Worm (Caenorhabditis elegans) whole organism, mixed stage, embryonic: ENCODE results near the gene Y53G8AL.4.

Source experiments
- M03D4.4 ChIP-seq: sonication (generic microtip); optimal IDR thresholded peaks from 2 replicates; lab custom pipeline; 2017; ENCODE audit warnings: mild to moderate bottlenecking, missing genetic modification characterization, missing compliant biosample characterization
- bed-3 ChIP-seq: fragments of 200-800 bp; sonication (Bioruptor generic); optimal IDR thresholded peaks from 3 replicates; lab custom pipeline; 2018; ENCODE audit warnings: mild to moderate bottlenecking, missing genetic modification characterization, moderate library complexity, missing compliant biosample characterization
- blmp-1 ChIP-seq: fragments of 150-350 bp; optimal IDR thresholded peaks from 2 replicates; lab custom pipeline; 2014; ENCODE audit warnings: missing biosample characterization, missing genetic modification characterization
- ceh-39 ChIP-seq: fragments of 150-350 bp; optimal IDR thresholded peaks from 2 replicates; lab custom pipeline; 2014; ENCODE audit warnings: missing biosample characterization, missing genetic modification characterization
- ceh-43 ChIP-seq: fragments of 200-800 bp; sonication (Bioruptor generic); optimal IDR thresholded peaks from 2 replicates; lab custom pipeline; 2018; ENCODE audit warnings: mild to moderate bottlenecking, missing genetic modification characterization, moderate library complexity, missing compliant biosample characterization
- ceh-83 ChIP-seq: fragments of 200-800 bp; sonication (Bioruptor generic); optimal IDR thresholded peaks from 2 replicates; lab custom pipeline; 2018; ENCODE audit warnings: mild to moderate bottlenecking, missing genetic modification characterization, missing compliant biosample characterization
- ces-1 ChIP-seq: fragments of 150-350 bp; optimal IDR thresholded peaks from 2 replicates; lab custom pipeline; 2014; ENCODE audit warnings: missing biosample characterization, missing genetic modification reagents, missing genetic modification characterization
- cnd-1 ChIP-seq: fragments of 200-800 bp; sonication (Bioruptor generic); optimal IDR thresholded peaks from 2 replicates; lab custom pipeline; 2018; ENCODE audit warnings: mild to moderate bottlenecking, missing genetic modification characterization, missing compliant biosample characterization
- drap-1 ChIP-seq: fragments of 200-800 bp; sonication (Bioruptor generic); optimal IDR thresholded peaks from 3 replicates; lab custom pipeline; 2018; ENCODE audit warnings: mild to moderate bottlenecking, missing genetic modification characterization, missing compliant biosample characterization
- elt-1 ChIP-seq: sonication (generic microtip); optimal IDR thresholded peaks from 2 replicates; lab custom pipeline; 2017; ENCODE audit warnings: missing genetic modification characterization, mild to moderate bottlenecking, missing compliant biosample characterization, antibody characterized with exemption, moderate library complexity, borderline replicate concordance; ENCODE audit not compliant: insufficient read depth
- elt-3 ChIP-seq: fragments of 150-350 bp; optimal IDR thresholded peaks from 2 replicates; lab custom pipeline; 2014; ENCODE audit warnings: missing biosample characterization, missing genetic modification characterization
- flh-1 ChIP-seq: fragments of 200-800 bp; sonication (Bioruptor generic); optimal IDR thresholded peaks from 2 replicates; lab custom pipeline; 2018; ENCODE audit warnings: mild to moderate bottlenecking, missing genetic modification characterization, moderate library complexity, missing compliant biosample characterization
- ham-2 ChIP-seq: fragments of 200-800 bp; sonication (Bioruptor generic); optimal IDR thresholded peaks from 2 replicates; lab custom pipeline; 2018; ENCODE audit warnings: mild to moderate bottlenecking, missing genetic modification characterization, missing compliant biosample characterization
- hlh-1 ChIP-seq: fragments of 150-350 bp; optimal IDR thresholded peaks from 2 replicates; lab custom pipeline; 2014; ENCODE audit warnings: missing biosample characterization, missing genetic modification reagents, missing genetic modification characterization
- lin-13 ChIP-seq: fragments of 150-350 bp; optimal IDR thresholded peaks from 2 replicates; lab custom pipeline; 2014; ENCODE audit warnings: missing biosample characterization, missing genetic modification characterization
- lin-32 ChIP-seq: fragments of 200-800 bp; sonication (Bioruptor generic); optimal IDR thresholded peaks from 2 replicates; lab custom pipeline; 2018; ENCODE audit warnings: mild to moderate bottlenecking, missing genetic modification characterization, missing compliant biosample characterization
- lsy-2 ChIP-seq: fragments of 150-350 bp; optimal IDR thresholded peaks from 2 replicates; lab custom pipeline; 2014; ENCODE audit warnings: missing biosample characterization, missing genetic modification characterization
- mab-5 ChIP-seq: fragments of 150-350 bp; optimal IDR thresholded peaks from 2 replicates; lab custom pipeline; 2014; ENCODE audit warnings: missing biosample characterization, missing genetic modification characterization
- mep-1 ChIP-seq: fragments of 150-350 bp; optimal IDR thresholded peaks from 2 replicates; lab custom pipeline; 2017; ENCODE audit warnings: missing biosample characterization, missing genetic modification reagents, missing genetic modification characterization, inconsistent platforms
- mls-2 ChIP-seq: sonication (generic microtip); optimal IDR thresholded peaks from 2 replicates; lab custom pipeline; 2016; ENCODE audit warnings: mild to moderate bottlenecking, missing genetic modification characterization, moderate library complexity, missing compliant biosample characterization
- nhr-12 ChIP-seq: fragments of 150-350 bp; optimal IDR thresholded peaks from 2 replicates; lab custom pipeline; 2014; ENCODE audit warnings: missing biosample characterization, missing genetic modification characterization
- nhr-2 ChIP-seq: fragments of 150-350 bp; optimal IDR thresholded peaks from 2 replicates; lab custom pipeline; 2014; ENCODE audit warnings: missing biosample characterization, missing genetic modification characterization
- nhr-237 ChIP-seq: fragments of 150-350 bp; optimal IDR thresholded peaks from 2 replicates; lab custom pipeline; 2014; ENCODE audit warnings: missing biosample characterization, missing genetic modification characterization
- nhr-28 ChIP-seq: fragments of 150-350 bp; optimal IDR thresholded peaks from 2 replicates; lab custom pipeline; 2014; ENCODE audit warnings: missing biosample characterization, missing genetic modification characterization
- nhr-76 ChIP-seq: sonication (generic microtip); optimal IDR thresholded peaks from 2 replicates; lab custom pipeline; 2017; ENCODE audit warnings: missing biosample characterization, missing genetic modification characterization
- pha-4 ChIP-seq: fragments of 150-350 bp; optimal IDR thresholded peaks from 2 replicates; lab custom pipeline; 2018; ENCODE audit warnings: missing biosample characterization, missing genetic modification reagents, missing genetic modification characterization
- sem-2 ChIP-seq: fragments of 200-800 bp; sonication (Bioruptor generic); optimal IDR thresholded peaks from 2 replicates; lab custom pipeline; 2018; ENCODE audit warnings: mild to moderate bottlenecking, missing genetic modification characterization, missing compliant biosample characterization
- snpc-4 ChIP-seq: fragments of 150-350 bp; optimal IDR thresholded peaks from 2 replicates; lab custom pipeline; 2014; ENCODE audit warnings: missing biosample characterization, missing genetic modification characterization
- sptf-1 ChIP-seq: sonication (generic microtip); optimal IDR thresholded peaks from 2 replicates; lab custom pipeline; 2017; ENCODE audit warnings: mild to moderate bottlenecking, missing genetic modification characterization, moderate library complexity, missing compliant biosample characterization
- tbx-8 ChIP-seq: fragments of 200-800 bp; sonication (Bioruptor generic); optimal IDR thresholded peaks from 2 replicates; lab custom pipeline; 2018; ENCODE audit warnings: mild to moderate bottlenecking, missing genetic modification characterization, moderate library complexity, missing compliant biosample characterization
- unc-120 ChIP-seq: sonication (generic microtip); optimal IDR thresholded peaks from 2 replicates; lab custom pipeline; 2017; ENCODE audit warnings: missing genetic modification characterization, missing compliant biosample characterization; ENCODE audit not compliant: poor library complexity, severe bottlenecking
- unc-39 ChIP-seq: fragments of 150-350 bp; optimal IDR thresholded peaks from 2 replicates; lab custom pipeline; 2014; ENCODE audit warnings: missing biosample characterization, missing genetic modification characterization
- unc-62 ChIP-seq: fragments of 150-350 bp; optimal IDR thresholded peaks from 2 replicates; lab custom pipeline; 2014; ENCODE audit warnings: missing biosample characterization, missing genetic modification reagents, missing genetic modification characterization
- zip-8 ChIP-seq: fragments of 150-350 bp; optimal IDR thresholded peaks from 2 replicates; lab custom pipeline; 2014; ENCODE audit warnings: missing biosample characterization, missing genetic modification characterization
- ztf-11 ChIP-seq: fragments of 150-350 bp; optimal IDR thresholded peaks from 2 replicates; lab custom pipeline; 2014; ENCODE audit warnings: missing biosample characterization, missing genetic modification characterization

Gene Y53G8AL.4

ce11 chrIII:3240893-3241292 lies 9.6 kb downstream of the Y53G8AL.4 start:
- TF ChIP-seq nhr-76, result no peak
- TF ChIP-seq unc-120, result no peak
- no peak for TF ChIP-seq nhr-12 (tag; lab: Kevin White, UChicago)
- no peak for TF ChIP-seq drap-1 (GFP tag; lab: Kevin White, UChicago)
- no peak for TF ChIP-seq ces-1 (GFP tag; lab: Kevin White, UChicago)
- no peak for TF ChIP-seq M03D4.4
- TF ChIP-seq mls-2 (tag; lab: Kevin White, UChicago), result no peak
- TF ChIP-seq, all 35 proteins: peak for 0

DNA sequence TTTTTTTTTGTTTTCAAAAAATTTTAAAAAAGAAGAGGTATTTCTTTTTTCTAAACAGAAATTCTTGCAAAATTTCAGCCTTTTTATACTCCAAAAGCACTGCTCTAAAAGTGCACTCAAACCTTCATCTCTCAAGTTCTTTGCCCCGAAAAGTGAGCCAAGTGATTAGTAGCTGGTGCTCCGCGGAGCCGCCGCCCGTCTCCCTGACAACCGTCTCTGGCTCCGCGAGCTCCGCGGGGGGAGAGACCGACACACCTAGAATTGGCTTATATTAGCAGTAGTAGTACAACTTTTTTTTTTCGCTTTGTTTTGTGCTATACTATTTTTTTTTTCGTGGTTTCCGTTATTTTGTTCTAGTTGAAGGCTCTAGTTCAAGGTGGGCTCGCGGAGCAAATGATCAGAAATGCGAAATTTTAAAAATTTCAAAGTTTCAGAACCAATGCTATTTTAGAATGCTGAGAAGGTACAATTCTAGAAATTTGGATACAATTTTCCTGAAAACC lies 17.7 kb downstream of the Y53G8AL.4 start, which contains the start of gene Y53G8AL.1:
Gene Y53G8AL.1 (plus strand): TSS at position 453 of the 503 bp plus-strand sequence.
- no peak for TF ChIP-seq flh-1
- TF ChIP-seq ham-2, result no peak
- no peak for TF ChIP-seq lsy-2 (tag; lab: Kevin White, UChicago)
- TF ChIP-seq mab-5 (tag; lab: Kevin White, UChicago), result no peak
- no peak for TF ChIP-seq sem-2 (GFP tag; lab: Kevin White, UChicago)
- no peak for TF ChIP-seq tbx-8 (GFP tag; lab: Kevin White, UChicago)
- no peak for TF ChIP-seq ceh-43 (GFP tag; lab: Kevin White, UChicago)
- TF ChIP-seq lin-13, result no peak
- no peak for TF ChIP-seq drap-1 (GFP tag; lab: Kevin White, UChicago)
- no peak for TF ChIP-seq mep-1 (tag; lab: Kevin White, UChicago)
- TF ChIP-seq snpc-4 (tag; lab: Kevin White, UChicago), result no peak
- no peak for TF ChIP-seq M03D4.4
- TF ChIP-seq elt-3 (tag; lab: Kevin White, UChicago), result no peak
- TF ChIP-seq nhr-237 (tag; lab: Kevin White, UChicago), result no peak
- no peak for TF ChIP-seq blmp-1 (tag; lab: Kevin White, UChicago)
- TF ChIP-seq hlh-1 (tag; lab: Kevin White, UChicago), result no peak
- TF ChIP-seq sptf-1 (tag; lab: Kevin White, UChicago), result no peak
- no peak for TF ChIP-seq bed-3 (GFP tag; lab: Kevin White, UChicago)
- TF ChIP-seq mls-2 (tag; lab: Kevin White, UChicago), result no peak
- no peak for TF ChIP-seq nhr-28 (tag; lab: Kevin White, UChicago)

ce11 chrIII:3224102-3224501 lies 26.3 kb downstream of the Y53G8AL.4 start:
- TF ChIP-seq tbx-8 (GFP tag; lab: Kevin White, UChicago), result no peak
- TF ChIP-seq sptf-1 (tag; lab: Kevin White, UChicago), result no peak
- peak; percentile 93 for TF ChIP-seq ces-1 (GFP tag; lab: Kevin White, UChicago)

DNA sequence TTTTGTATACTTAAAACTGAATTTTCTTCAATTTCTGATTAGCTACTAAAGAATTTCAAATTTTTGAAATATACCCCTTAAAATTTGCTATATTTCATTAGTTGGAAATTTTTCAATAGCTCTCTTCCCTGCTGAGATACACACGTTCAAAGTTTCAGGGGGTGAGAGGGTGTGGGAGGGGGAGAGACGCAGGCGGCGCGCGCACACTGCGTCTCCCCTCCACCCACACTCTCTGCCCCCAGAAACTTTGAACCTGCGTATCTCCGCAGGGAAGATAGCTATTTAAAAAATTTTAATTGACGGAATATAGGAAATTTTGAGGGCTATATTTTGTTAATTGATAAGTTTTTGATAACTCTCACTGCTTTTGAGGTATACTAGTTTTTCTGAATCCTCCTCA lies 27.7 kb downstream of the Y53G8AL.4 start:
- TF ChIP-seq pha-4 (tag; lab: Kevin White, UChicago) (no peak), ceh-83 (GFP tag; lab: Kevin White, UChicago) (no peak)

ce11 chrIII:3220287-3220686 lies 30.2 kb downstream of the Y53G8AL.4 start:
- TF ChIP-seq ceh-39 (tag; lab: Kevin White, UChicago) (no peak), ztf-11 (tag; lab: Kevin White, UChicago) (no peak), mab-5 (tag; lab: Kevin White, UChicago) (no peak), mls-2 (tag; lab: Kevin White, UChicago) (no peak), cnd-1 (tag; lab: Kevin White, UChicago) (no peak), ces-1 (GFP tag; lab: Kevin White, UChicago) (peak; percentile 77), unc-39 (tag; lab: Kevin White, UChicago) (no peak), elt-1 (no peak), blmp-1 (tag; lab: Kevin White, UChicago) (no peak), nhr-2 (no peak), lsy-2 (tag; lab: Kevin White, UChicago) (peak; percentile 18), ceh-43 (GFP tag; lab: Kevin White, UChicago) (no peak), ceh-83 (GFP tag; lab: Kevin White, UChicago) (no peak), pha-4 (tag; lab: Kevin White, UChicago) (no peak), unc-120 (peak; percentile 36), flh-1 (no peak), lin-13 (no peak), unc-62 (GFP tag; lab: Kevin White, UChicago) (no peak), snpc-4 (tag; lab: Kevin White, UChicago) (no peak), drap-1 (GFP tag; lab: Kevin White, UChicago) (no peak), nhr-28 (tag; lab: Kevin White, UChicago) (no peak), nhr-12 (tag; lab: Kevin White, UChicago) (no peak), mep-1 (tag; lab: Kevin White, UChicago) (no peak), sem-2 (GFP tag; lab: Kevin White, UChicago) (no peak), zip-8 (tag; lab: Kevin White, UChicago) (no peak), lin-32 (GFP tag; lab: Kevin White, UChicago) (no peak), nhr-76 (no peak)
- TF ChIP-seq, all 35 proteins: peak for 3
